Worm (Caenorhabditis elegans) whole organism, young adult: Measurements from ENCODE around the gene pro-3.

ENCODE experiments used
- B0019.2 ChIP-seq: fragments of 200-800 bp; sonication (Bioruptor generic); conservative IDR thresholded peaks from 2 replicates; pipeline ENCODE4 v1.3.6; 2022; ENCODE audit warnings: missing genetic modification reagents, missing genetic modification characterization, missing compliant biosample characterization
- B0261.1 ChIP-seq: sonication (generic microtip); optimal IDR thresholded peaks from 2 replicates; lab custom pipeline; 2016; ENCODE audit warnings: mild to moderate bottlenecking, missing genetic modification characterization, moderate library complexity, missing compliant biosample characterization
- B0336.3 ChIP-seq: fragments of 200-800 bp; sonication (Bioruptor generic); IDR thresholded peaks from 2 replicates; pipeline ENCODE4 v1.3.6; 2022; ENCODE audit warnings: missing genetic modification characterization, missing compliant biosample characterization
- D2030.7 ChIP-seq: fragments of 200-800 bp; sonication (Bioruptor generic); IDR thresholded peaks from 2 replicates; pipeline ENCODE4 v1.3.6; 2022; ENCODE audit warnings: missing genetic modification reagents, missing genetic modification characterization, missing compliant biosample characterization
- F39B2.1 ChIP-seq: fragments of 200-800 bp; sonication (Bioruptor generic); IDR thresholded peaks from 2 replicates; pipeline ENCODE4 v1.3.6; 2022; ENCODE audit warnings: missing genetic modification reagents, missing genetic modification characterization, missing compliant biosample characterization
- T26A5.8 ChIP-seq: sonication (generic microtip); optimal IDR thresholded peaks from 2 replicates; lab custom pipeline; 2016; ENCODE audit warnings: missing genetic modification characterization, missing compliant biosample characterization
- Y79H2A.3 ChIP-seq: fragments of 200-800 bp; sonication (Bioruptor generic); conservative IDR thresholded peaks from 2 replicates; pipeline ENCODE4 v1.3.6; 2022; ENCODE audit warnings: missing genetic modification reagents, missing genetic modification characterization, missing compliant biosample characterization
- ama-1 ChIP-seq, 3 experiments: fragments of 150-350 bp in 1 of 3; sonication (generic microtip) in 2 of 3; optimal IDR thresholded peaks; 2 replicates each; lab custom pipeline; 2014 to 2018; ENCODE audit warnings: missing biosample characterization in 2 of 3, missing genetic modification characterization in 2 of 3, missing genetic modification reagents in 2 of 3
- aptf-2 ChIP-seq: fragments of 200-800 bp; sonication (Bioruptor generic); conservative IDR thresholded peaks from 2 replicates; pipeline ENCODE4 v1.3.6; 2022; ENCODE audit warnings: missing genetic modification reagents, missing genetic modification characterization, missing compliant biosample characterization
- attf-3 ChIP-seq: fragments of 200-800 bp; sonication (Bioruptor generic); conservative IDR thresholded peaks from 2 replicates; pipeline ENCODE4 v1.3.6; 2022; ENCODE audit warnings: missing genetic modification reagents, missing genetic modification characterization, missing compliant biosample characterization
- attf-5 ChIP-seq: fragments of 200-800 bp; sonication (Bioruptor generic); optimal IDR thresholded peaks from 2 replicates; lab custom pipeline; 2018; ENCODE audit warnings: mild to moderate bottlenecking, missing genetic modification characterization, missing compliant biosample characterization
- bed-2 ChIP-seq: fragments of 200-800 bp; sonication (Bioruptor generic); IDR thresholded peaks from 2 replicates; pipeline ENCODE4 v1.3.6; 2022; ENCODE audit warnings: missing genetic modification reagents, missing genetic modification characterization, missing compliant biosample characterization
- cebp-1 ChIP-seq, 2 experiments: fragments of 200-800 bp in 1 of 2; sonication (Bioruptor generic) in 1 of 2; sonication (generic microtip) in 1 of 2; IDR thresholded peaks in 1 of 2; optimal IDR thresholded peaks in 1 of 2; 2 replicates each; pipeline versions ENCODE4 v1.3.6 to Lab custom; 2017 to 2022; ENCODE audit warnings: missing compliant biosample characterization in 2 of 2, missing genetic modification characterization in 2 of 2, mild to moderate bottlenecking in 1 of 2, missing genetic modification reagents in 1 of 2, moderate library complexity in 1 of 2
- cebp-2 ChIP-seq: fragments of 200-800 bp; sonication (Bioruptor generic); IDR thresholded peaks from 2 replicates; pipeline ENCODE4 v1.3.6; 2022; ENCODE audit warnings: missing genetic modification characterization, missing compliant biosample characterization
- ceh-100 ChIP-seq: fragments of 200-800 bp; sonication (Bioruptor generic); IDR thresholded peaks from 2 replicates; pipeline ENCODE4 v1.3.6; 2022; ENCODE audit warnings: missing genetic modification reagents, missing genetic modification characterization, missing compliant biosample characterization
- ceh-40 ChIP-seq: fragments of 200-800 bp; sonication (Bioruptor generic); IDR thresholded peaks from 2 replicates; pipeline ENCODE4 v1.3.6; 2022; ENCODE audit warnings: missing genetic modification characterization, missing compliant biosample characterization
- die-1 ChIP-seq: sonication (generic microtip); optimal IDR thresholded peaks from 2 replicates; lab custom pipeline; 2016; ENCODE audit warnings: missing genotype, mild to moderate bottlenecking, missing genetic modification characterization, missing compliant biosample characterization
- efl-1 ChIP-seq: fragments of 150-350 bp; optimal IDR thresholded peaks from 2 replicates; lab custom pipeline; 2014; ENCODE audit warnings: missing biosample characterization, missing genetic modification reagents, missing genetic modification characterization
- ekl-4 ChIP-seq: fragments of 200-800 bp; sonication (Bioruptor generic); IDR thresholded peaks from 2 replicates; pipeline ENCODE4 v1.3.6; 2022; ENCODE audit warnings: missing genetic modification reagents, missing genetic modification characterization, missing compliant biosample characterization
- ets-4 ChIP-seq: fragments of 200-800 bp; sonication (Bioruptor generic); optimal IDR thresholded peaks from 2 replicates; lab custom pipeline; 2018; ENCODE audit warnings: mild to moderate bottlenecking, missing genetic modification characterization, missing compliant biosample characterization
- hmg-1.2 ChIP-seq: fragments of 200-800 bp; sonication (Bioruptor generic); IDR thresholded peaks from 2 replicates; pipeline ENCODE4 v1.3.6; 2022; ENCODE audit warnings: missing genetic modification reagents, missing genetic modification characterization, missing compliant biosample characterization
- hrde-1 ChIP-seq: sonication (generic microtip); optimal IDR thresholded peaks from 2 replicates; lab custom pipeline; 2016; ENCODE audit warnings: missing genetic modification characterization, mild to moderate bottlenecking, missing compliant biosample characterization, moderate library complexity, missing genotype, missing genetic modification reagents, borderline replicate concordance
- lag-1 ChIP-seq: fragments of 200-800 bp; sonication (Bioruptor generic); IDR thresholded peaks from 2 replicates; pipeline ENCODE4 v1.3.6; 2022; ENCODE audit warnings: missing genetic modification reagents, missing genetic modification characterization, missing compliant biosample characterization
- lin-35 ChIP-seq, 3 experiments: fragments of 150-350 bp in 2 of 3; sonication (generic microtip) in 1 of 3; optimal IDR thresholded peaks; 2 replicates each; lab custom pipeline; 2014 to 2018; ENCODE audit warnings: missing biosample characterization in 3 of 3, missing genetic modification characterization in 3 of 3, missing genetic modification reagents in 3 of 3
- lin-54 ChIP-seq: fragments of 200-800 bp; sonication (Bioruptor generic); optimal IDR thresholded peaks from 2 replicates; lab custom pipeline; 2018; ENCODE audit warnings: mild to moderate bottlenecking, missing genetic modification characterization, missing compliant biosample characterization
- lsy-27 ChIP-seq: sonication (generic microtip); optimal IDR thresholded peaks from 2 replicates; lab custom pipeline; 2017; ENCODE audit warnings: missing genetic modification characterization, mild to moderate bottlenecking, missing compliant biosample characterization, antibody characterized with exemption, missing genotype, borderline replicate concordance; ENCODE audit not compliant: insufficient read depth
- madf-3 ChIP-seq: fragments of 200-800 bp; sonication (Bioruptor generic); IDR thresholded peaks from 2 replicates; pipeline ENCODE4 v1.3.6; 2022; ENCODE audit warnings: missing genetic modification reagents, missing genetic modification characterization, missing compliant biosample characterization
- mcd-1 ChIP-seq: fragments of 200-800 bp; sonication (Bioruptor generic); IDR thresholded peaks from 2 replicates; pipeline ENCODE4 v1.3.6; 2022; ENCODE audit warnings: missing genetic modification reagents, missing genetic modification characterization, missing compliant biosample characterization
- mes-4 ChIP-seq: sonication (generic microtip); optimal IDR thresholded peaks from 2 replicates; lab custom pipeline; 2016; ENCODE audit warnings: missing genotype, missing genetic modification characterization, missing compliant biosample characterization
- mxl-1 ChIP-seq: sonication (generic microtip); optimal IDR thresholded peaks from 2 replicates; lab custom pipeline; 2016; ENCODE audit warnings: missing genetic modification characterization, missing compliant biosample characterization
- nfya-1 ChIP-seq: sonication (generic microtip); optimal IDR thresholded peaks from 2 replicates; lab custom pipeline; 2017; ENCODE audit warnings: antibody characterized with exemption, missing compliant biosample characterization, missing genetic modification characterization, borderline replicate concordance; ENCODE audit not compliant: insufficient read depth
- nhr-120 ChIP-seq: fragments of 200-800 bp; sonication (Bioruptor generic); IDR thresholded peaks from 2 replicates; pipeline ENCODE4 v1.3.6; 2022; ENCODE audit warnings: missing genetic modification characterization, missing compliant biosample characterization
- nhr-90 ChIP-seq: sonication (generic microtip); optimal IDR thresholded peaks from 2 replicates; lab custom pipeline; 2016; ENCODE audit warnings: missing genotype, mild to moderate bottlenecking, missing genetic modification characterization, missing compliant biosample characterization
- pha-4 ChIP-seq: fragments of 150-350 bp; sonication (generic microtip); optimal IDR thresholded peaks from 2 replicates; lab custom pipeline; 2014; ENCODE audit warnings: missing biosample characterization, missing genetic modification reagents, missing genetic modification characterization
- rpc-1 ChIP-seq, 2 experiments: fragments of 150-350 bp in 1 of 2; sonication (generic microtip) in 1 of 2; optimal IDR thresholded peaks; 2 replicates each; lab custom pipeline; 2014 to 2018; ENCODE audit warnings: missing biosample characterization in 1 of 2, missing genetic modification characterization in 1 of 2, missing genetic modification reagents in 1 of 2, missing genotype in 1 of 2
- sea-2 ChIP-seq: fragments of 200-800 bp; sonication (Bioruptor generic); IDR thresholded peaks from 2 replicates; pipeline ENCODE4 v1.3.6; 2022; ENCODE audit warnings: missing genetic modification characterization, missing compliant biosample characterization
- snpc-1.3 ChIP-seq: sonication (generic microtip); optimal IDR thresholded peaks from 2 replicates; lab custom pipeline; 2017; ENCODE audit warnings: missing genetic modification characterization, mild to moderate bottlenecking, missing compliant biosample characterization, antibody characterized with exemption, moderate library complexity, missing genotype, missing genetic modification reagents; ENCODE audit not compliant: insufficient read depth
- tbx-9 ChIP-seq: sonication (generic microtip); optimal IDR thresholded peaks from 2 replicates; lab custom pipeline; 2016; ENCODE audit warnings: borderline replicate concordance, missing genetic modification characterization, inconsistent platforms, missing compliant biosample characterization
- tlf-1 ChIP-seq: fragments of 200-800 bp; sonication (Bioruptor generic); optimal IDR thresholded peaks from 2 replicates; lab custom pipeline; 2018; ENCODE audit warnings: mild to moderate bottlenecking, missing genetic modification characterization, missing compliant biosample characterization
- unc-130 ChIP-seq: sonication (generic microtip); optimal IDR thresholded peaks from 2 replicates; lab custom pipeline; 2016; ENCODE audit warnings: missing genetic modification reagents, missing genetic modification characterization, missing compliant biosample characterization
- zfh-2 ChIP-seq: fragments of 200-800 bp; sonication (Bioruptor generic); conservative IDR thresholded peaks from 2 replicates; pipeline ENCODE4 v1.3.6; 2022; ENCODE audit warnings: missing genetic modification reagents, missing genetic modification characterization, missing compliant biosample characterization
- ztf-18 ChIP-seq: sonication (generic microtip); optimal IDR thresholded peaks from 2 replicates; lab custom pipeline; 2016; ENCODE audit warnings: missing genotype, mild to moderate bottlenecking, missing genetic modification characterization, missing compliant biosample characterization
- ztf-25 ChIP-seq: fragments of 200-800 bp; sonication (Bioruptor generic); IDR thresholded peaks from 2 replicates; pipeline ENCODE4 v1.3.6; 2022; ENCODE audit warnings: missing genetic modification reagents, missing genetic modification characterization, missing compliant biosample characterization
- ztf-26 ChIP-seq: sonication (generic microtip); optimal IDR thresholded peaks from 2 replicates; lab custom pipeline; 2017; ENCODE audit warnings: missing genetic modification characterization, missing compliant biosample characterization

Gene pro-3

ce11 chrV:19152328-19152727 lies 34.1 kb upstream of the pro-3 start, which contains the start of gene Y39B6A.69 (continued):
- TF ChIP-seq F39B2.1 (GFP tag; lab: Robert Waterston, UW): no peak
- no peak for TF ChIP-seq mes-4
- TF ChIP-seq madf-3 (GFP tag; lab: Robert Waterston, UW): no peak
- no peak for TF ChIP-seq nfya-1 (tag; lab: Kevin White, UChicago)
- TF ChIP-seq lag-1 (GFP tag; lab: Robert Waterston, UW): no peak

- TF ChIP-seq lin-54 (GFP tag; lab: Kevin White, UChicago) (no peak), ceh-40 (GFP tag; lab: Robert Waterston, UW) (no peak), B0336.3 (GFP tag; lab: Robert Waterston, UW) (no peak), attf-5 (no peak), tlf-1 (GFP tag; lab: Kevin White, UChicago) (no peak), snpc-1.3 (tag; lab: Kevin White, UChicago) (no peak), ets-4 (GFP tag; lab: Kevin White, UChicago) (no peak), lsy-27 (no peak), hrde-1 (tag; lab: Kevin White, UChicago) (no peak), B0019.2 (GFP tag; lab: Robert Waterston, UW) (no peak), T26A5.8 (no peak), cebp-1 (GFP tag; IDR thresholded peaks at IDR 0.05; lab: Robert Waterston, UW) (no peak), cebp-1 (tag; optimal IDR thresholded peaks at IDR 0.05; lab: Kevin White, UChicago) (no peak), mcd-1 (no peak)
Measured at ce11 chrV:19149057-19149456, 30.8 kb upstream of the pro-3 start, which contains the start of gene Y39B6A.7. Y39B6A.7 (minus strand) TSS chrV:19149157.

- TF ChIP-seq cebp-2 (GFP tag; lab: Robert Waterston, UW): no peak
- no peak for TF ChIP-seq pha-4 (tag; lab: Kevin White, UChicago)
- TF ChIP-seq efl-1 (GFP tag; lab: Kevin White, UChicago): no peak
- no peak for TF ChIP-seq ekl-4
- TF ChIP-seq die-1 (tag; lab: Kevin White, UChicago): no peak
- no peak for TF ChIP-seq unc-130 (GFP tag; lab: Kevin White, UChicago)
- TF ChIP-seq sea-2 (GFP tag; lab: Robert Waterston, UW): no peak
- TF ChIP-seq zfh-2 (GFP tag; lab: Robert Waterston, UW): peak; percentile 46
- TF ChIP-seq Y79H2A.3: no peak
- peak; percentile 71 for TF ChIP-seq ztf-18 (tag; lab: Kevin White, UChicago)
Measured at ce11 chrV:19148350-19148749, 30.1 kb upstream of the pro-3 start.

- TF ChIP-seq nhr-120 (GFP tag; lab: Robert Waterston, UW): no peak
- no peak for TF ChIP-seq mxl-1 (tag; lab: Kevin White, UChicago)
- TF ChIP-seq hmg-1.2 (GFP tag; lab: Robert Waterston, UW): peak; percentile 65
- 0 out of 2 replicates have a peak, but pooled peaks have one; percentile 35 for TF ChIP-seq bed-2 (GFP tag; lab: Robert Waterston, UW)
- TF ChIP-seq mcd-1: peak; percentile 54
- TF ChIP-seq nhr-90: peak; percentile 21
- TF ChIP-seq D2030.7 (GFP tag; lab: Robert Waterston, UW): 0 out of 2 replicates have a peak, but pooled peaks have one; percentile 28
- no peak for TF ChIP-seq lin-35 (GFP tag; optimal IDR thresholded peaks at IDR 0.05; lab: Kevin White, UChicago)
- TF ChIP-seq ceh-100 (GFP tag; lab: Robert Waterston, UW): peak; percentile 48
- peak; percentile 58 for TF ChIP-seq rpc-1 (optimal IDR thresholded peaks at IDR 0.05; lab: Kevin White, UChicago)
- TF ChIP-seq rpc-1 (tag; optimal IDR thresholded peaks at IDR 0.05; lab: Kevin White, UChicago): peak; percentile 72
- TF ChIP-seq B0261.1 (tag; lab: Kevin White, UChicago): peak; percentile 71
- TF ChIP-seq aptf-2 (GFP tag; lab: Robert Waterston, UW): no peak
- TF ChIP-seq ztf-26 (tag; lab: Kevin White, UChicago): no peak
- 0 out of 2 replicates have a peak, but pooled peaks have one; percentile 28 for TF ChIP-seq attf-3 (GFP tag; lab: Robert Waterston, UW)
- TF ChIP-seq ama-1 (optimal IDR thresholded peaks at IDR 0.05; lab: Kevin White, UChicago): no peak
- peak in 1 of 2 experiments; percentile 2 for TF ChIP-seq ama-1 (GFP tag; optimal IDR thresholded peaks at IDR 0.05; lab: Kevin White, UChicago)
- TF ChIP-seq ztf-25 (GFP tag; lab: Robert Waterston, UW): 0 out of 2 replicates have a peak, but pooled peaks have one; percentile 65
- no peak for TF ChIP-seq tbx-9
Measured at ce11 chrV:19142595-19142994, 24.4 kb upstream of the pro-3 start.
